Worm (Caenorhabditis elegans): Measurements from ENCODE around the gene clec-20.

DNA sequence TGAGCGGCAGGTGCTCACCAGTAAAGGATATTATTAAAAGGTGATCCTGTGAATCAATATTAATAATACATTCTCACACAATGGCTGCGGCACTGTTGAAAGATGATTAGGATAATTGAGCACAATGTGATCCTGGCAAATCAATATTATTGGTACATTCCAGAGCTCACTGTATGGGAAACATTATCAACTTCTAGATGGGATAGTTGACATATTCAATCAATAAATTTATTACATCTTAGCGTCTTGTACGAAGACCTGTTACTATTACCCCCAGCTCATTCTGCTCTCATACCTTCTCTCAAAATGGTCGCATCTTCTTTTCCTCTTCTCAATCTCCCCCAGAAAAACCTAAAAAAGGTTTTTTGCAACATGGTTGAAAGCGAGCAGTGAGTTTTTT lies 26.8 kb downstream of the clec-20 start, which contains the start of gene fbxb-49:
- TF ChIP-seq sem-2 (GFP tag; optimal IDR thresholded peaks at IDR 0.05) (no peak), unc-62 (GFP tag; optimal IDR thresholded peaks at IDR 0.05) (no peak), snpc-4 (tag; optimal IDR thresholded peaks at IDR 0.05) (no peak), drap-1 (GFP tag; optimal IDR thresholded peaks at IDR 0.05) (no peak), M03D4.4 (tag; optimal IDR thresholded peaks at IDR 0.05) (no peak), elt-3 (tag; optimal IDR thresholded peaks at IDR 0.05) (no peak), ham-2 (GFP tag; optimal IDR thresholded peaks at IDR 0.05) (no peak), pha-4 (tag; optimal IDR thresholded peaks at IDR 0.05) (no peak), tbx-8 (GFP tag; optimal IDR thresholded peaks at IDR 0.05) (no peak), nhr-237 (tag; optimal IDR thresholded peaks at IDR 0.05) (no peak), nhr-76 (tag; optimal IDR thresholded peaks at IDR 0.05) (no peak), blmp-1 (tag; optimal IDR thresholded peaks at IDR 0.05) (no peak), bed-3 (GFP tag; optimal IDR thresholded peaks at IDR 0.05) (no peak)
